Worm (Caenorhabditis elegans): Measurements from ENCODE around the gene mapk-15.

mapk-15 gene

ce11 chrIII:6085311-6085710 lies 17.7 kb downstream of the mapk-15 start:
- TF ChIP-seq nhr-77 (tag; optimal IDR thresholded peaks at IDR 0.05) (no peak), hlh-17 (GFP tag; optimal IDR thresholded peaks at IDR 0.05; ENCODE audit: borderline replicate concordance) (no peak), tlp-1 (tag; optimal IDR thresholded peaks at IDR 0.05) (no peak), alr-1 (tag; optimal IDR thresholded peaks at IDR 0.05; ENCODE audit: borderline replicate concordance) (no peak), C16A3.4 (tag; optimal IDR thresholded peaks at IDR 0.05) (no peak), snpc-4 (tag; optimal IDR thresholded peaks at IDR 0.05) (no peak), nhr-11 (tag; optimal IDR thresholded peaks at IDR 0.05) (no peak), xbp-1 (tag; optimal IDR thresholded peaks at IDR 0.05) (no peak), egl-13 (tag; optimal IDR thresholded peaks at IDR 0.05) (no peak), sptf-1 (tag; optimal IDR thresholded peaks at IDR 0.05) (no peak), nhr-84 (tag; optimal IDR thresholded peaks at IDR 0.05) (no peak), zag-1 (tag; optimal IDR thresholded peaks at IDR 0.05) (no peak)

ce11 chrIII:6087705-6088359 lies 20.2 kb downstream of the mapk-15 start, which contains the start of gene wht-1:
TSS of gene wht-1 (minus strand) at chrIII:6087755.
- peak; percentile 70 for TF ChIP-seq elt-2 (tag; optimal IDR thresholded peaks at IDR 0.05)
- no peak for TF ChIP-seq unc-30 (tag; optimal IDR thresholded peaks at IDR 0.05)

- TF ChIP-seq blmp-1 (tag; optimal IDR thresholded peaks at IDR 0.05), result peak; percentile 92
- TF ChIP-seq ztf-4 (tag; optimal IDR thresholded peaks at IDR 0.05), result no peak
Observed at ce11 chrIII:6095654-6096053, 28.0 kb downstream of the mapk-15 start.

DNA sequence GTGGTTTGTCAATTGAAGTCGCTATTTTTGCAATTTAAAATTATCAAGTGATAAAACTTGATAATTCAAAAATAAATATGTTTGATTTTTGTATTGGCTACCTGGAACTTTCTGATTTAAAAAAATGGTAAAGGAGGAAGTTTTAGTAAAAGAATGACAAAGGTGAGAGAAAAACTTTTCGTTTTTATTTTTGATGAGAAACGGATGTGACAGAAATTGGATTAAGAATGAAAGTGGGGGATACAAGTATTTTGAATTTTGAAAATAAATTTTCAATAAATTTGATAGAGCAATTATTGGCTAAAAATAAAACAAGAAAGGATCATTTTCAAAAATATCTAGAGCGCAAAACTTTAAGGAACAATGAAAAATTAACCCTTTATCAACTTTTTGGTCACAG lies 35.1 kb downstream of the mapk-15 start, which contains the start of gene C05D10.4:
TSS of gene C05D10.4 (minus strand) at position 101 of the 400 bp plus-strand sequence.
- TF ChIP-seq nhr-20 (tag; optimal IDR thresholded peaks at IDR 0.05), result no peak
- no peak for TF ChIP-seq sox-4 (tag; optimal IDR thresholded peaks at IDR 0.05)
- TF ChIP-seq fkh-4 (tag; optimal IDR thresholded peaks at IDR 0.05; ENCODE audit: borderline replicate concordance), result no peak
- TF ChIP-seq ama-1 (optimal IDR thresholded peaks at IDR 0.05), result no peak
- no peak for TF ChIP-seq zip-4 (GFP tag; optimal IDR thresholded peaks at IDR 0.05)
- TF ChIP-seq unc-86 (tag; optimal IDR thresholded peaks at IDR 0.05), result no peak

- no peak for TF ChIP-seq ztf-4 (tag; optimal IDR thresholded peaks at IDR 0.05)
- peak; percentile 62 for TF ChIP-seq blmp-1 (tag; optimal IDR thresholded peaks at IDR 0.05)
- no peak for TF ChIP-seq efl-1 (optimal IDR thresholded peaks at IDR 0.05)
- TF ChIP-seq efl-1 (GFP tag; optimal IDR thresholded peaks at IDR 0.05 in 1 of 2), result peak in 1 of 2 experiments; percentile 62
Observed at ce11 chrIII:6105897-6106296, 38.2 kb downstream of the mapk-15 start.

ce11 chrIII:6110187-6110586 lies 42.5 kb downstream of the mapk-15 start:
- TF ChIP-seq unc-30 (tag; optimal IDR thresholded peaks at IDR 0.05) (no peak), rnt-1 (tag; optimal IDR thresholded peaks at IDR 0.05) (no peak), dsc-1 (tag; optimal IDR thresholded peaks at IDR 0.05) (no peak), sup-37 (GFP tag; optimal IDR thresholded peaks at IDR 0.05) (no peak), irx-1 (tag; optimal IDR thresholded peaks at IDR 0.05) (no peak), ets-5 (GFP tag; IDR thresholded peaks at IDR 0.05) (no peak), Y116A8C.19 (tag; optimal IDR thresholded peaks at IDR 0.05; ENCODE audit: borderline replicate concordance) (no peak), lin-35 (GFP tag; optimal IDR thresholded peaks at IDR 0.05) (no peak), nhr-11 (tag; optimal IDR thresholded peaks at IDR 0.05) (no peak), aly-2 (tag; optimal IDR thresholded peaks at IDR 0.05) (no peak), nhr-28 (tag; optimal IDR thresholded peaks at IDR 0.05) (no peak), ceh-63 (GFP tag; optimal IDR thresholded peaks at IDR 0.05) (no peak), ztf-11 (tag; optimal IDR thresholded peaks at IDR 0.05) (no peak), efl-1 (optimal IDR thresholded peaks at IDR 0.05) (no peak), efl-1 (GFP tag; optimal IDR thresholded peaks at IDR 0.05 in 1 of 2) (no peak), C34B4.2 (tag; optimal IDR thresholded peaks at IDR 0.05) (no peak), pqm-1 (tag; optimal IDR thresholded peaks at IDR 0.05) (no peak), fos-1 (tag; optimal IDR thresholded peaks at IDR 0.05) (no peak), elt-3 (tag; optimal IDR thresholded peaks at IDR 0.05) (no peak)
